Fruit fly (Drosophila melanogaster): Measurements from ENCODE around the gene knk.

dm6 chr3R:10151830-10152513 lies 26.5 kb upstream of the knk start, which contains the start of gene CG34303:
- TF ChIP-seq usp (GFP tag; optimal IDR thresholded peaks at IDR 0.05), result no peak
- no peak for TF ChIP-seq pan (optimal IDR thresholded peaks at IDR 0.05)
- no peak for TF ChIP-seq psq (optimal IDR thresholded peaks at IDR 0.05)
- no peak for TF ChIP-seq CG8478 (optimal IDR thresholded peaks at IDR 0.05)

All from whole organism.